Fruit fly (Drosophila melanogaster): ENCODE data around the gene CG11786.

DNA sequence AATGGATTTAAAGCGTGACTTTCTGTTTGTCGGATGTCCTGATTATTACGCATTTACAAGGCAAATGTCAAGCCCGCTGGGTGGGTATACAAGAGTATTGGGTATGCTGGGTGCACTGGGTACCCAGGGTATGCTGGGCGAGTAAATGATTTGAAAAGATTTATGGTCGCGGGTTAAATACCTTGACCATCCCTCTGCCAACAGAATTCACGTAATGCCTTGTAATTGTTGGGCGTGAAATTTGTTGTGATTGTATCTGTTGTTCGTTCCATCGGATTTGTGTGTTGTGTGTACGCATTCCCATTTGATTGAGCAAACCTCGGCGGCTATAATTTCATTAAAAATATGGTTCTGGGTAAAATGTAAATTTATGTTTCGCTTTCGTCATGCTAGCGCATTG, 32.5 kb downstream of the CG11786 start:
- TF ChIP-seq CTCF (optimal IDR thresholded peaks at IDR 0.05) (no peak), CG8478 (optimal IDR thresholded peaks at IDR 0.05) (no peak)

Data from S2 (cell line).